Worm (Caenorhabditis elegans): ENCODE measurements around the gene gar-1.

DNA sequence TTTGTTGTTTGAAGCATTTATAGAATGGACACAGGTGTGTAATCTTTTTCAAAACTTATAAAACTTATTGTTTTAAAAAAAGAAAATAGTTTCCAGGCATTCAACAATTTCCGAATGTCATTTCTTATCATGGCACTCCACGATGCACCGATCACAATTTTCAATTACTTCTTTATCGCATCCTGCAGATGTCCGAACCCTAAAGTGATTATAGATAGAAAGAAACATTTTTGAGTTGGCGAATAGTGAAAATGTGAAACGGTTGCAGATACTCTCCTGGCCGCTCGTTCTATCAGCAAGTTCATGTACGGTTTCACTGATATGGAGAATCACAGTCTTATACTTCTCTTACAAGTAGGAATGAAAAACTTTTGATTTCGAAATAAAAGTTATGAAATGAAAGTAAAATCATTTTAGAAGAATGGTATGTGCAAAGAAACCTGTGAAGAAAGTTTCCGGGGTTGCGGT lies 21.7 kb downstream of the gar-1 start, which contains the start of gene C15B12.2:
- TF ChIP-seq pqm-1 (tag; optimal IDR thresholded peaks at IDR 0.05) (no peak), tbx-7 (tag; optimal IDR thresholded peaks at IDR 0.05) (no peak), ama-1 (optimal IDR thresholded peaks at IDR 0.05) (no peak), pha-4 (tag; optimal IDR thresholded peaks at IDR 0.05) (no peak), C08G9.2 (tag; optimal IDR thresholded peaks at IDR 0.05) (no peak), lim-6 (tag; optimal IDR thresholded peaks at IDR 0.05) (no peak), F13H6.1 (tag; optimal IDR thresholded peaks at IDR 0.05) (no peak), lin-11 (tag; optimal IDR thresholded peaks at IDR 0.05) (no peak), ceh-24 (tag; optimal IDR thresholded peaks at IDR 0.05) (no peak)

Data from whole organism, late embryonic.